Worm (Caenorhabditis elegans): Measurements from ENCODE around the gene chil-3.
"Not testable (repeated sequence)": the region's sequence is repeated elsewhere in the genome, so short reads cannot be mapped to it uniquely, and the experiment has no call there.

Gene chil-3

DNA sequence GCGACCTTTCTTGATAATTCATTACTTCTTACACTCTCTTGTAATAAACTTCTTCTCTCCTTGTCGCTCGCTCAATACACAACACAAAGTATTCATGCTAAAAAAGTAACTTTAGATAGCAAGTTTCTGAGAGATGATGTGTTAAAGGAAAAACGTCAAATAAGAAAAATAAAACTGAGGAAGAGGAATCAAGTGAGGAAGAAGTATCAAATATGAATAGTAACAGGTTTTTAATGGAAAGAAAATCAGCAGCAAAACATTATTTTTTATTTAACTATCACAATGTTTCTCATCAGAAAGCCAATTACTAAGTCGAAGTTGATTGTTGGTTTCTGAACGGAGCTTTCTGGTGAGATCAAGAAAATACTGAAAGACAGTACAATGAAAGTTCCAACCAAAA lies 5.1 kb upstream of the chil-3 start, which contains the start of gene chil-1:
Gene chil-1 (minus strand): TSS at position 101 of the 400 bp plus-strand sequence.
- not testable (repeated sequence) for TF ChIP-seq nhr-28 (tag; optimal IDR thresholded peaks at IDR 0.05); T20F7.1 (GFP tag; optimal IDR thresholded peaks at IDR 0.05); zfp-2 (tag; optimal IDR thresholded peaks at IDR 0.05)

- TF ChIP-seq fos-1 (tag; optimal IDR thresholded peaks at IDR 0.05) (no peak), F10B5.3 (tag; optimal IDR thresholded peaks at IDR 0.05) (no peak), ZK546.5 (tag; optimal IDR thresholded peaks at IDR 0.05) (no peak), nhr-48 (tag; optimal IDR thresholded peaks at IDR 0.05) (no peak), F26F4.8 (GFP tag; conservative IDR thresholded peaks at IDR 0.05) (no peak), nhr-25 (tag; optimal IDR thresholded peaks at IDR 0.05; ENCODE audit: borderline replicate concordance, insufficient read depth) (no peak), Y5F2A.4 (GFP tag; optimal IDR thresholded peaks at IDR 0.05) (no peak), unc-62 (GFP tag; optimal IDR thresholded peaks at IDR 0.05 in 1 of 2) (no peak), unc-62 (tag; optimal IDR thresholded peaks at IDR 0.05) (no peak), aha-1 (tag) (no peak)
Observed at ce11 chrII:9862147-9862546, 853 bp upstream of the chil-3 start, which contains the start of gene C08H9.18. Gene C08H9.18, minus strand, starts transcription at chrII:9862247.

ce11 chrII:9859575-9859974 lies 1.7 kb downstream of the chil-3 start, which contains the start of gene chil-5:
Gene chil-5, minus strand, starts transcription at chrII:9859675.
- TF ChIP-seq unc-39 (tag; optimal IDR thresholded peaks at IDR 0.05): no peak
- TF ChIP-seq ceh-28 (tag; optimal IDR thresholded peaks at IDR 0.05): no peak
- no peak for TF ChIP-seq ces-1 (GFP tag; optimal IDR thresholded peaks at IDR 0.05)
- no peak for TF ChIP-seq egl-43 (GFP tag; IDR thresholded peaks at IDR 0.05)

DNA sequence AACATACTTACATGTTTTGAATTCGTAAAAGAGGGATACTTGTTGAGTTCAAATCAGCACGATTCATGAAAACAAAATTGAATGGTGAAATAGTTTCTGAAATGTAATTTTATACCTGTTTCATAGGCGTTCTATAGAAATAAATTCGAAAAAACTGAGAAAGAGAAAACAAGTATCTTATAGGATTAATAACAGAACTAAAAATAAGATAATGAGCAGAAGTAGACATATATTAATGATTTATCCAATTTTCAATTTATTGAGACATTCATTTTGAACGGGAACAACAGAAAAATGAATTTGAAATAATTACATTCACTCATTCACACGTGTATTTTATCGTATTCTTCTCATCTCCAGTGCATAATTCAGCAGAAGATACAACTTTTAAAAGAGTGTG lies 3.5 kb downstream of the chil-3 start, which contains the start of gene chil-6:
Gene chil-6 (minus strand): TSS at position 101 of the 400 bp plus-strand sequence.
- TF ChIP-seq jun-1 (tag; optimal IDR thresholded peaks at IDR 0.05): no peak
- TF ChIP-seq madf-5 (GFP tag; IDR thresholded peaks at IDR 0.05): no peak
- no peak for TF ChIP-seq lin-38 (GFP tag; IDR thresholded peaks at IDR 0.05)
- TF ChIP-seq nhr-25 (tag; optimal IDR thresholded peaks at IDR 0.05; ENCODE audit: borderline replicate concordance, insufficient read depth): no peak
- TF ChIP-seq nhr-41 (GFP tag; IDR thresholded peaks at IDR 0.05): no peak
- no peak for TF ChIP-seq lin-15B (tag; optimal IDR thresholded peaks at IDR 0.05)
- no peak for TF ChIP-seq T20F7.1 (GFP tag; optimal IDR thresholded peaks at IDR 0.05)
- no peak for TF ChIP-seq duxl-1 (tag; optimal IDR thresholded peaks at IDR 0.05; ENCODE audit: poor library complexity)

ce11 chrII:9855620-9856019 lies 5.7 kb downstream of the chil-3 start, which contains the start of gene chil-4:
Gene chil-4, minus strand, starts transcription at chrII:9855720.
- TF ChIP-seq daf-12 (tag; optimal IDR thresholded peaks at IDR 0.05) (no peak), F44E2.7 (GFP tag; IDR thresholded peaks at IDR 0.05) (no peak), unc-62 (GFP tag; optimal IDR thresholded peaks at IDR 0.05 in 1 of 2) (no peak), unc-62 (tag; optimal IDR thresholded peaks at IDR 0.05) (no peak), hlh-11 (tag; optimal IDR thresholded peaks at IDR 0.05) (no peak), mdt-29 (GFP tag; IDR thresholded peaks at IDR 0.05) (no peak), lin-13 (GFP tag; optimal IDR thresholded peaks at IDR 0.05) (no peak), zfp-3 (GFP tag; conservative IDR thresholded peaks at IDR 0.05) (no peak), attf-4 (tag; optimal IDR thresholded peaks at IDR 0.05) (no peak), set-16 (GFP tag; IDR thresholded peaks at IDR 0.05) (no peak), T26A8.4 (GFP tag; IDR thresholded peaks at IDR 0.05) (no peak), saeg-2 (GFP tag; IDR thresholded peaks at IDR 0.05) (no peak), zag-1 (tag; optimal IDR thresholded peaks at IDR 0.05) (no peak), nhr-28 (tag; optimal IDR thresholded peaks at IDR 0.05) (no peak)
